1 fruit fly cellular context compared by ENCODE assay signal in the genomic region with DNA sequence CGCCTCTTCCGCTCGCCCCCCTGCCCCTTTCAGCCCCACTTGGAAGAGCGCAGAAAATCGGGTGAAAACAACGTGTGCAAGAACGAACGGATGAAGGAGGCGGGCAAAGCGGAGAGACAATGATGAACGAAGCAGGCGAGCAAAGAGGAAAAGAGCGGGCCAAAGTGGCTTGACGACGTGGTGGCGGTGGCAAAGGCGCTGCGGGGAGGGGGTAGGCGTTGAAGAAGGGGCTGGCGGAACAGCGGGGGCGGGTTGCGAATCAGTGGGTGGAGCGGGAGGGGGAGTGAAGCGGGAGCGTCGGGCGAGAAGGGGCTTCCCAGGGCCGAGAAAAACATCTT.
TF ChIP-seq lines count a peak whose summit lies in the region.

No protein-coding gene starts in this region.

TF ChIP-seq in whole organism, embryonic, 481 proteins besides CTCF, POLR2A, EP300 and RAD21 (continued from another document and continues in another):
- TF ChIP-seq tgo (GFP tag; IDR thresholded peaks at IDR 0.05; lab: Robert Waterston, UW): no peak
- no peak for TF ChIP-seq tap (tag; optimal IDR thresholded peaks at IDR 0.05; lab: Kevin White, UChicago)
- TF ChIP-seq Spps (tag; optimal IDR thresholded peaks at IDR 0.05; lab: Kevin White, UChicago): no peak
- no peak for TF ChIP-seq CG11456 (GFP tag; IDR thresholded peaks at IDR 0.05; lab: Robert Waterston, UW)
- TF ChIP-seq Xrp1 (GFP tag; IDR thresholded peaks at IDR 0.05; lab: Robert Waterston, UW): no peak
- no peak for TF ChIP-seq hb (GFP tag; IDR thresholded peaks at IDR 0.05; lab: Robert Waterston, UW; ENCODE audit: partially characterized antibody)
- TF ChIP-seq CG16863 (GFP tag; optimal IDR thresholded peaks at IDR 0.05; lab: Kevin White, UChicago): no peak
- no peak for TF ChIP-seq Bdp1 (GFP tag; optimal IDR thresholded peaks at IDR 0.05; lab: Kevin White, UChicago)
- TF ChIP-seq row (GFP tag; IDR thresholded peaks at IDR 0.05; lab: Robert Waterston, UW): no peak
- TF ChIP-seq CG12219 (GFP tag; optimal IDR thresholded peaks at IDR 0.05; lab: Kevin White, UChicago): no peak
- TF ChIP-seq Dip2 (GFP tag; IDR thresholded peaks at IDR 0.05; lab: Robert Waterston, UW): no peak
- TF ChIP-seq kay (GFP tag; optimal IDR thresholded peaks at IDR 0.05; lab: Kevin White, UChicago): no peak
- TF ChIP-seq CG1647 (GFP tag; optimal IDR thresholded peaks at IDR 0.05; lab: Kevin White, UChicago): no peak
- 0 out of 2 replicates have a peak, but pooled peaks have one; percentile 28 for TF ChIP-seq al (GFP tag; IDR thresholded peaks at IDR 0.05; lab: Robert Waterston, UW)
- no peak for TF ChIP-seq sens-2 (GFP tag; IDR thresholded peaks at IDR 0.05; lab: Robert Waterston, UW)
- TF ChIP-seq Fer1 (GFP tag; optimal IDR thresholded peaks at IDR 0.05; lab: Kevin White, UChicago): peak; percentile 4
- no peak for TF ChIP-seq CG18476 (GFP tag; optimal IDR thresholded peaks at IDR 0.05; lab: Kevin White, UChicago)
- no peak for TF ChIP-seq CG2712 (tag; optimal IDR thresholded peaks at IDR 0.05; lab: Kevin White, UChicago)
- no peak for TF ChIP-seq ranshi (GFP tag; IDR thresholded peaks at IDR 0.05; lab: Robert Waterston, UW)
- TF ChIP-seq CG4617 (GFP tag; optimal IDR thresholded peaks at IDR 0.05; lab: Kevin White, UChicago; ENCODE audit: borderline replicate concordance): no peak
- no peak for TF ChIP-seq ham (GFP tag; IDR thresholded peaks at IDR 0.05; lab: Robert Waterston, UW)
- no peak for TF ChIP-seq CG6272 (GFP tag; IDR thresholded peaks at IDR 0.05; lab: Robert Waterston, UW)
- TF ChIP-seq nmo (GFP tag; optimal IDR thresholded peaks at IDR 0.05; lab: Kevin White, UChicago): no peak
- no peak for TF ChIP-seq H2.0 (GFP tag; IDR thresholded peaks at IDR 0.05; lab: Robert Waterston, UW)
- no peak for TF ChIP-seq tx (GFP tag; optimal IDR thresholded peaks at IDR 0.05; lab: Kevin White, UChicago)
- TF ChIP-seq fd64A (GFP tag; optimal IDR thresholded peaks at IDR 0.05; lab: Kevin White, UChicago): no peak
- no peak for TF ChIP-seq PHDP (tag; optimal IDR thresholded peaks at IDR 0.05; lab: Kevin White, UChicago)
- TF ChIP-seq HLH3B (GFP tag; IDR thresholded peaks at IDR 0.05; lab: Robert Waterston, UW): no peak
- TF ChIP-seq vnd (GFP tag; IDR thresholded peaks at IDR 0.05; lab: Robert Waterston, UW; ENCODE audit: partially characterized antibody): no peak
- no peak for TF ChIP-seq CG3847 (GFP tag; IDR thresholded peaks at IDR 0.05; lab: Robert Waterston, UW)
- no peak for TF ChIP-seq hth (optimal IDR thresholded peaks at IDR 0.05; lab: Kevin White, UChicago)
- no peak for TF ChIP-seq CG13424 (tag; optimal IDR thresholded peaks at IDR 0.05; lab: Kevin White, UChicago)
- TF ChIP-seq CG9609 (GFP tag; optimal IDR thresholded peaks at IDR 0.05; lab: Kevin White, UChicago): no peak
- no peak for TF ChIP-seq Bteb2 (GFP tag; optimal IDR thresholded peaks at IDR 0.05; lab: Kevin White, UChicago)
- TF ChIP-seq HmgD (GFP tag; optimal IDR thresholded peaks at IDR 0.05; lab: Kevin White, UChicago): no peak
- TF ChIP-seq zen2 (GFP tag; IDR thresholded peaks at IDR 0.05; lab: Robert Waterston, UW; ENCODE audit: partially characterized antibody): peak; percentile 38; the same call in 1 of the 3 replicates
- no peak for TF ChIP-seq Antp (GFP tag; optimal IDR thresholded peaks at IDR 0.05; lab: Kevin White, UChicago)
- TF ChIP-seq CG3163 (GFP tag; optimal IDR thresholded peaks at IDR 0.05; lab: Kevin White, UChicago): no peak
- peak; percentile 44 for TF ChIP-seq CG2116 (GFP tag; optimal IDR thresholded peaks at IDR 0.05; lab: Kevin White, UChicago)
- no peak for TF ChIP-seq Atf-2 (GFP tag; optimal IDR thresholded peaks at IDR 0.05; lab: Kevin White, UChicago)
- TF ChIP-seq Jarid2 (GFP tag; optimal IDR thresholded peaks at IDR 0.05; lab: Kevin White, UChicago): no peak
- no peak for TF ChIP-seq Atf3 (GFP tag; optimal IDR thresholded peaks at IDR 0.05; lab: Kevin White, UChicago)
- TF ChIP-seq dan (GFP tag; IDR thresholded peaks at IDR 0.05; lab: Robert Waterston, UW): no peak
- no peak for TF ChIP-seq run (tag; optimal IDR thresholded peaks at IDR 0.05; lab: Kevin White, UChicago)
- TF ChIP-seq Rfx (GFP tag; IDR thresholded peaks at IDR 0.05; lab: Robert Waterston, UW): 0 out of 2 replicates have a peak, but pooled peaks have one; percentile 10
- no peak for TF ChIP-seq CG10209 (GFP tag; optimal IDR thresholded peaks at IDR 0.05; lab: Kevin White, UChicago)
- TF ChIP-seq Fer3 (tag; optimal IDR thresholded peaks at IDR 0.05; lab: Kevin White, UChicago): no peak
- no peak for TF ChIP-seq Mad (GFP tag; optimal IDR thresholded peaks at IDR 0.05; lab: Kevin White, UChicago)
- no peak for TF ChIP-seq CkIIα-i1 (GFP tag; IDR thresholded peaks at IDR 0.05; lab: Robert Waterston, UW)
- TF ChIP-seq Trl (optimal IDR thresholded peaks at IDR 0.05; lab: Kevin White, UChicago): peak; percentile 5 to 6
- TF ChIP-seq Trl (GFP tag; optimal IDR thresholded peaks at IDR 0.05; lab: Kevin White, UChicago): no peak
- no peak for TF ChIP-seq CG14965 (GFP tag; optimal IDR thresholded peaks at IDR 0.05; lab: Kevin White, UChicago; ENCODE audit: borderline replicate concordance)
- TF ChIP-seq pnt (GFP tag; optimal IDR thresholded peaks at IDR 0.05; lab: Kevin White, UChicago): no peak
- no peak for TF ChIP-seq tin (GFP tag; optimal IDR thresholded peaks at IDR 0.05; lab: Kevin White, UChicago)
- TF ChIP-seq gsb (GFP tag; IDR thresholded peaks at IDR 0.05; lab: Robert Waterston, UW): no peak
- no peak for TF ChIP-seq CG7839 (tag; optimal IDR thresholded peaks at IDR 0.05; lab: Kevin White, UChicago)
- TF ChIP-seq bab2 (GFP tag; optimal IDR thresholded peaks at IDR 0.05; lab: Kevin White, UChicago): no peak
- peak; percentile 66 for TF ChIP-seq klu (GFP tag; IDR thresholded peaks at IDR 0.05; lab: Robert Waterston, UW)
- TF ChIP-seq Sox102F (GFP tag; optimal IDR thresholded peaks at IDR 0.05; lab: Kevin White, UChicago): no peak
- no peak for TF ChIP-seq CG3281 (GFP tag; optimal IDR thresholded peaks at IDR 0.05; lab: Kevin White, UChicago)
- no peak for TF ChIP-seq cwo (GFP tag; optimal IDR thresholded peaks at IDR 0.05; lab: Kevin White, UChicago)
- TF ChIP-seq CG17612 (GFP tag; IDR thresholded peaks at IDR 0.05; lab: Robert Waterston, UW): no peak
- no peak for TF ChIP-seq CG1024 (GFP tag; IDR thresholded peaks at IDR 0.05; lab: Robert Waterston, UW)
- TF ChIP-seq gsb-n (tag; optimal IDR thresholded peaks at IDR 0.05; lab: Kevin White, UChicago): no peak
- no peak for TF ChIP-seq fu2 (GFP tag; optimal IDR thresholded peaks at IDR 0.05; lab: Kevin White, UChicago)
- TF ChIP-seq Eip74EF (GFP tag; optimal IDR thresholded peaks at IDR 0.05; lab: Kevin White, UChicago): no peak
- no peak for TF ChIP-seq insv (GFP tag; optimal IDR thresholded peaks at IDR 0.05; lab: Kevin White, UChicago)
- peak; percentile 26 for TF ChIP-seq sug (tag; optimal IDR thresholded peaks at IDR 0.05; lab: Kevin White, UChicago)
- TF ChIP-seq Oaz (GFP tag; IDR thresholded peaks at IDR 0.05; lab: Robert Waterston, UW): no peak
- TF ChIP-seq CG6765 (GFP tag; optimal IDR thresholded peaks at IDR 0.05; lab: Kevin White, UChicago): no peak
- TF ChIP-seq CG10959 (GFP tag; IDR thresholded peaks at IDR 0.05; lab: Robert Waterston, UW): no peak
- no peak for TF ChIP-seq Six4 (GFP tag; optimal IDR thresholded peaks at IDR 0.05; lab: Kevin White, UChicago)
- TF ChIP-seq zen (tag; optimal IDR thresholded peaks at IDR 0.05; lab: Kevin White, UChicago): no peak
- no peak for TF ChIP-seq CG1602 (GFP tag; optimal IDR thresholded peaks at IDR 0.05; lab: Kevin White, UChicago)
- TF ChIP-seq Usf (GFP tag; optimal IDR thresholded peaks at IDR 0.05; lab: Kevin White, UChicago): no peak
- no peak for TF ChIP-seq Chrac-16 (GFP tag; optimal IDR thresholded peaks at IDR 0.05; lab: Kevin White, UChicago)
- no peak for TF ChIP-seq E2f2 (GFP tag; IDR thresholded peaks at IDR 0.05; lab: Robert Waterston, UW)
- no peak for TF ChIP-seq aop (GFP tag; IDR thresholded peaks at IDR 0.05; lab: Robert Waterston, UW)
- TF ChIP-seq CG12155 (GFP tag; optimal IDR thresholded peaks at IDR 0.05; lab: Kevin White, UChicago): no peak
- TF ChIP-seq Deaf1 (tag; optimal IDR thresholded peaks at IDR 0.05; lab: Kevin White, UChicago): peak; percentile 28
- TF ChIP-seq yki (optimal IDR thresholded peaks at IDR 0.05; lab: Kevin White, UChicago): no peak
- no peak for TF ChIP-seq CG1233 (GFP tag; optimal IDR thresholded peaks at IDR 0.05; lab: Kevin White, UChicago)
- TF ChIP-seq repo (GFP tag; optimal IDR thresholded peaks at IDR 0.05; lab: Kevin White, UChicago): no peak
- no peak for TF ChIP-seq CG12744 (GFP tag; optimal IDR thresholded peaks at IDR 0.05; lab: Kevin White, UChicago)
- TF ChIP-seq CG3838 (GFP tag; optimal IDR thresholded peaks at IDR 0.05; lab: Kevin White, UChicago): no peak
- no peak for TF ChIP-seq pho (GFP tag; optimal IDR thresholded peaks at IDR 0.05; lab: Kevin White, UChicago)
- no peak for TF ChIP-seq MBD-R2 (GFP tag; IDR thresholded peaks at IDR 0.05; lab: Robert Waterston, UW)
- TF ChIP-seq Asciz (GFP tag; optimal IDR thresholded peaks at IDR 0.05; lab: Kevin White, UChicago): no peak
- no peak for TF ChIP-seq CG17912 (GFP tag; optimal IDR thresholded peaks at IDR 0.05; lab: Kevin White, UChicago)
- no peak for TF ChIP-seq CG11723 (GFP tag; optimal IDR thresholded peaks at IDR 0.05; lab: Kevin White, UChicago)
- TF ChIP-seq CG14014 (GFP tag; IDR thresholded peaks at IDR 0.05; lab: Robert Waterston, UW): no peak
- TF ChIP-seq NC2α (GFP tag; optimal IDR thresholded peaks at IDR 0.05; lab: Kevin White, UChicago): no peak
- TF ChIP-seq C15 (GFP tag; IDR thresholded peaks at IDR 0.05; lab: Robert Waterston, UW): no peak
- no peak for TF ChIP-seq Elba2 (GFP tag; optimal IDR thresholded peaks at IDR 0.05; lab: Kevin White, UChicago)
- TF ChIP-seq dati (GFP tag; IDR thresholded peaks at IDR 0.05; lab: Robert Waterston, UW): no peak
- TF ChIP-seq CG15073 (GFP tag; optimal IDR thresholded peaks at IDR 0.05; lab: Kevin White, UChicago): no peak
- TF ChIP-seq Sin3A (optimal IDR thresholded peaks at IDR 0.05; lab: Kevin White, UChicago): no peak
- TF ChIP-seq sd (tag; optimal IDR thresholded peaks at IDR 0.05; lab: Kevin White, UChicago): no peak
- no peak for TF ChIP-seq ind (GFP tag; optimal IDR thresholded peaks at IDR 0.05; lab: Kevin White, UChicago)
- no peak for TF ChIP-seq eyg (GFP tag; optimal IDR thresholded peaks at IDR 0.05; lab: Kevin White, UChicago)
- TF ChIP-seq slp2 (GFP tag; optimal IDR thresholded peaks at IDR 0.05; lab: Kevin White, UChicago): no peak
- TF ChIP-seq stc (GFP tag; IDR thresholded peaks at IDR 0.05; lab: Robert Waterston, UW): 0 out of 2 replicates have a peak, but pooled peaks have one; percentile 14
- no peak for TF ChIP-seq mam (GFP tag; optimal IDR thresholded peaks at IDR 0.05; lab: Kevin White, UChicago)
- TF ChIP-seq eve (GFP tag; optimal IDR thresholded peaks at IDR 0.05; lab: Kevin White, UChicago): no peak
- TF ChIP-seq tll (GFP tag; optimal IDR thresholded peaks at IDR 0.05; lab: Kevin White, UChicago): no peak
- TF ChIP-seq Dp (GFP tag; optimal IDR thresholded peaks at IDR 0.05; lab: Kevin White, UChicago): no peak
- no peak for TF ChIP-seq sim (GFP tag; IDR thresholded peaks at IDR 0.05; lab: Robert Waterston, UW)
- TF ChIP-seq ERR (GFP tag; optimal IDR thresholded peaks at IDR 0.05; lab: Kevin White, UChicago): no peak
- TF ChIP-seq lab (GFP tag; optimal IDR thresholded peaks at IDR 0.05; lab: Kevin White, UChicago): peak; percentile 6
- no peak for TF ChIP-seq CG9876 (GFP tag; optimal IDR thresholded peaks at IDR 0.05; lab: Kevin White, UChicago)
- TF ChIP-seq CG17328 (GFP tag; IDR thresholded peaks at IDR 0.05; lab: Robert Waterston, UW): no peak
- TF ChIP-seq rib (GFP tag; IDR thresholded peaks at IDR 0.05; lab: Robert Waterston, UW): peak; percentile 88
- TF ChIP-seq unpg (GFP tag; optimal IDR thresholded peaks at IDR 0.05; lab: Kevin White, UChicago): no peak
- no peak for TF ChIP-seq CG15696 (tag; optimal IDR thresholded peaks at IDR 0.05; lab: Kevin White, UChicago)
- TF ChIP-seq CoRest (tag; optimal IDR thresholded peaks at IDR 0.05; lab: Kevin White, UChicago): no peak
- no peak for TF ChIP-seq CG3065 (GFP tag; optimal IDR thresholded peaks at IDR 0.05; lab: Kevin White, UChicago)
- no peak for TF ChIP-seq ash1 (GFP tag; optimal IDR thresholded peaks at IDR 0.05; lab: Kevin White, UChicago)
- TF ChIP-seq CG11696 (GFP tag; IDR thresholded peaks at IDR 0.05; lab: Robert Waterston, UW): no peak
- TF ChIP-seq pzg (GFP tag; optimal IDR thresholded peaks at IDR 0.05; lab: Kevin White, UChicago): peak; percentile 20
- TF ChIP-seq sr (GFP tag; IDR thresholded peaks at IDR 0.05; lab: Robert Waterston, UW): peak; percentile 87
- no peak for TF ChIP-seq gfzf (GFP tag; optimal IDR thresholded peaks at IDR 0.05; lab: Kevin White, UChicago)
- TF ChIP-seq CG7786 (GFP tag; optimal IDR thresholded peaks at IDR 0.05; lab: Kevin White, UChicago): no peak
- TF ChIP-seq pum (GFP tag; optimal IDR thresholded peaks at IDR 0.05; lab: Kevin White, UChicago): no peak
- 0 out of 3 replicates have a peak, but pooled peaks have one; percentile 9 for TF ChIP-seq Dbx (GFP tag; IDR thresholded peaks at IDR 0.05; lab: Robert Waterston, UW)
- no peak for TF ChIP-seq CG14050 (GFP tag; IDR thresholded peaks at IDR 0.05; lab: Robert Waterston, UW)
- no peak for TF ChIP-seq CG6654 (GFP tag; optimal IDR thresholded peaks at IDR 0.05; lab: Kevin White, UChicago)
- no peak for TF ChIP-seq CG13123 (GFP tag; optimal IDR thresholded peaks at IDR 0.05; lab: Kevin White, UChicago)
- no peak for TF ChIP-seq Taf1 (GFP tag; IDR thresholded peaks at IDR 0.05; lab: Robert Waterston, UW)
- TF ChIP-seq CG13296 (GFP tag; optimal IDR thresholded peaks at IDR 0.05; lab: Kevin White, UChicago): no peak
- TF ChIP-seq D19B (GFP tag; optimal IDR thresholded peaks at IDR 0.05; lab: Kevin White, UChicago): no peak
- no peak; the same call in 1 of the 2 replicates for TF ChIP-seq CG32767 (GFP tag; IDR thresholded peaks at IDR 0.05; lab: Robert Waterston, UW)
- TF ChIP-seq CG18262 (tag; optimal IDR thresholded peaks at IDR 0.05; lab: Kevin White, UChicago): no peak
- TF ChIP-seq CG8290 (GFP tag; optimal IDR thresholded peaks at IDR 0.05; lab: Kevin White, UChicago): no peak
- TF ChIP-seq CG8290 (tag; optimal IDR thresholded peaks at IDR 0.05; lab: Kevin White, UChicago): peak in 1 of 2 experiments; percentile 10
- TF ChIP-seq Dek (tag; optimal IDR thresholded peaks at IDR 0.05; lab: Kevin White, UChicago): no peak
- TF ChIP-seq cato (GFP tag; optimal IDR thresholded peaks at IDR 0.05; lab: Kevin White, UChicago; ENCODE audit: borderline replicate concordance): no peak
